Fruit fly (Drosophila melanogaster) Kc167 (cell line): ENCODE measurements around the gene MRP.

Experiments
- Myc ChIP-seq: fragments of >200 bp; optimal IDR thresholded peaks from 2 replicates; lab custom pipeline; 2017; ENCODE audit warnings: missing external identifiers
- Sin3A ChIP-seq: fragments of >200 bp; optimal IDR thresholded peaks from 2 replicates; lab custom pipeline; 2018; ENCODE audit warnings: missing external identifiers
- h ChIP-seq: fragments of >200 bp; optimal IDR thresholded peaks from 3 replicates; lab custom pipeline; 2018; ENCODE audit warnings: missing external identifiers
- psq ChIP-seq: fragments of >200 bp; optimal IDR thresholded peaks from 2 replicates; lab custom pipeline; 2017; ENCODE audit warnings: missing external identifiers
- ttk ChIP-seq: sonication (Bioruptor generic); optimal IDR thresholded peaks from 2 replicates; lab custom pipeline; 2017; ENCODE audit warnings: missing external identifiers

- no peak for TF ChIP-seq psq (lab: Kevin White, UChicago)
- TF ChIP-seq Myc = no peak
- no peak for TF ChIP-seq h (lab: Kevin White, UChicago)
- TF ChIP-seq Sin3A (lab: Kevin White, UChicago) = no peak
- no peak for TF ChIP-seq ttk (lab: Kevin White, UChicago)
These were observed 6.0 kb upstream of the MRP start, which contains the start of gene CG5787 for dm6 chr2L:12712852-12713251.
